Fruit fly (Drosophila melanogaster) whole organism, prepupa: ENCODE measurements around the gene CG6403.

ENCODE experiments used
- Eip93F ChIP-seq: fragments of 200-800 bp; sonication (Bioruptor generic); optimal IDR thresholded peaks from 2 replicates; lab custom pipeline; 2016; ENCODE audit warnings: missing biosample characterization, mild to moderate bottlenecking, missing genetic modification characterization
- dsx ChIP-seq: fragments of 200-800 bp; optimal IDR thresholded peaks from 3 replicates; lab custom pipeline; 2019; ENCODE audit warnings: missing biosample characterization, mild to moderate bottlenecking, missing genetic modification characterization, moderate library complexity; ENCODE audit not compliant: poor library complexity, severe bottlenecking
- eg ChIP-seq: fragments of 200-800 bp; sonication (Bioruptor generic); IDR thresholded peaks from 3 replicates; pipeline ENCODE4 v1.3.6; 2022; ENCODE audit warnings: missing biosample characterization, missing genetic modification characterization

DNA sequence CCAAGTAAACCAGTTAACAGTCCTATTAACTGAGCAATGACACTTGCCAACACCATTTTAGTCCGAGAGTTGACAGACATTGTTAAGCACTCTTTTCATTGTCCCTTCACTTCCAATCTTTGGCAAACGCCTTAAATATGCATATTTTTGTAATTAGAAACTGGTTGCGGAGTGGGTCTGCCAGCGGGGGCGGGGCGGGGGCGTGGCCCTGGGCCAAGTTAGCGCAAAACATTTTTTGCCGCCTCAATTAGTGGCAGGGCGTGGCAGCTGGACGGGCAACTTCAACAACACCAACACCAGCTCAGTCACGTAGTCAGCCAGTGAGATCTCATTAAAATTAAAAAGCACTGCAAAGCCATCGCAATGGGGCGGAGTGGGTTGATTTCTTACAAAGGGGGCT, 25.6 kb upstream of the CG6403 start:
- TF ChIP-seq eg (GFP tag; lab: Robert Waterston, UW): no peak
- TF ChIP-seq Eip93F (GFP tag; lab: Kevin White, UChicago): no peak
- no peak for TF ChIP-seq dsx (GFP tag; lab: Kevin White, UChicago)
